Fruit fly (Drosophila melanogaster) whole organism, embryonic: Measurements from ENCODE around the gene CG13671.

Experiments
- Aef1 ChIP-seq: fragments of 200-800 bp; sonication (Bioruptor generic); IDR thresholded peaks from 3 replicates; pipeline ENCODE4 v1.3.6; 2022; ENCODE audit warnings: missing biosample characterization, missing genetic modification characterization
- Atf6 ChIP-seq: fragments of 200-800 bp; sonication (Bioruptor generic); IDR thresholded peaks from 2 replicates; pipeline ENCODE4 v1.3.6; 2022; ENCODE audit warnings: missing biosample characterization, missing genetic modification characterization
- Bgb ChIP-seq: fragments of 200-800 bp; sonication (Bioruptor generic); IDR thresholded peaks from 2 replicates; pipeline ENCODE4 v1.3.6; 2022; ENCODE audit warnings: missing biosample characterization, missing genetic modification characterization; ENCODE audit not compliant: partially characterized antibody
- CG10209 ChIP-seq: fragments of 200-800 bp; sonication (Bioruptor generic); optimal IDR thresholded peaks from 3 replicates; lab custom pipeline; 2017; ENCODE audit warnings: missing biosample characterization, mild to moderate bottlenecking, missing genetic modification characterization, missing genetic modification reagents
- CG10321 ChIP-seq: fragments of 200-800 bp; sonication (Bioruptor generic); IDR thresholded peaks from 2 replicates; pipeline ENCODE4 v1.3.6; 2022; ENCODE audit warnings: missing biosample characterization, missing genetic modification characterization
- CG12155 ChIP-seq: fragments of 200-800 bp; sonication (Bioruptor generic); optimal IDR thresholded peaks from 3 replicates; lab custom pipeline; 2016; ENCODE audit warnings: missing biosample characterization, missing genetic modification characterization
- CG13894 ChIP-seq: fragments of 200-800 bp; sonication (Bioruptor generic); optimal IDR thresholded peaks from 3 replicates; lab custom pipeline; 2018; ENCODE audit warnings: missing biosample characterization, mild to moderate bottlenecking, missing genetic modification characterization, moderate library complexity
- CG14050 ChIP-seq: fragments of 200-800 bp; sonication (Bioruptor generic); IDR thresholded peaks from 3 replicates; pipeline ENCODE4 v1.3.6; 2022; ENCODE audit warnings: missing biosample characterization, missing genetic modification characterization
- CG17186 ChIP-seq: fragments of 200-800 bp; sonication (Bioruptor generic); optimal IDR thresholded peaks from 3 replicates; lab custom pipeline; 2017; ENCODE audit warnings: missing biosample characterization, missing genetic modification reagents, missing genetic modification characterization
- CG2889 ChIP-seq: fragments of 200-800 bp; sonication (Bioruptor generic); IDR thresholded peaks from 3 replicates; pipeline ENCODE4 v1.3.6; 2022; ENCODE audit warnings: missing biosample characterization, missing genetic modification characterization
- CG30403 ChIP-seq: fragments of 200-800 bp; sonication (Bioruptor generic); optimal IDR thresholded peaks from 3 replicates; lab custom pipeline; 2016; ENCODE audit warnings: missing biosample characterization, missing genetic modification characterization
- CG31365 ChIP-seq: fragments of 200-800 bp; sonication (Bioruptor generic); optimal IDR thresholded peaks from 2 replicates; lab custom pipeline; 2018; ENCODE audit warnings: missing biosample characterization, mild to moderate bottlenecking, missing genetic modification characterization
- CG31441 ChIP-seq: fragments of 200-800 bp; sonication (Bioruptor generic); IDR thresholded peaks from 2 replicates; pipeline ENCODE4 v1.3.6; 2022; ENCODE audit warnings: missing biosample characterization, missing genetic modification characterization
- CG32532 ChIP-seq: fragments of 200-800 bp; sonication (Bioruptor generic); IDR thresholded peaks from 2 replicates; pipeline ENCODE4 v1.3.6; 2022; ENCODE audit warnings: missing biosample characterization, missing genetic modification characterization
- CG6272 ChIP-seq: fragments of 200-800 bp; sonication (Bioruptor generic); IDR thresholded peaks from 2 replicates; pipeline ENCODE4 v1.3.6; 2022; ENCODE audit warnings: missing biosample characterization, missing genetic modification characterization
- CG7357 ChIP-seq: fragments of 200-800 bp; sonication (Bioruptor generic); IDR thresholded peaks from 3 replicates; pipeline ENCODE4 v1.3.6; 2022; ENCODE audit warnings: missing biosample characterization, missing genetic modification characterization
- CG7928 ChIP-seq: fragments of 200-800 bp; sonication (Bioruptor generic); optimal IDR thresholded peaks from 2 replicates; lab custom pipeline; 2017; ENCODE audit warnings: missing biosample characterization, mild to moderate bottlenecking, missing genetic modification characterization
- CG8290 ChIP-seq, 3 experiments: fragments of 200-800 bp; sonication (Bioruptor generic); optimal IDR thresholded peaks; 2 replicates each; lab custom pipeline; 2016 to 2019; ENCODE audit warnings: missing biosample characterization in 3 of 3, missing genetic modification characterization in 3 of 3, mild to moderate bottlenecking in 2 of 3, moderate library complexity in 1 of 3
- Chrac-16 ChIP-seq: fragments of 200-800 bp; sonication (Bioruptor generic); optimal IDR thresholded peaks from 3 replicates; lab custom pipeline; 2016; ENCODE audit warnings: missing biosample characterization, missing genetic modification characterization
- E2f1 ChIP-seq: fragments of 200-800 bp; sonication (Bioruptor generic); IDR thresholded peaks from 2 replicates; pipeline ENCODE4 v1.3.6; 2022; ENCODE audit warnings: missing biosample characterization, missing genetic modification characterization
- Fer2 ChIP-seq: fragments of 200-800 bp; sonication (Bioruptor generic); optimal IDR thresholded peaks from 2 replicates; lab custom pipeline; 2018; ENCODE audit warnings: missing biosample characterization, mild to moderate bottlenecking, missing genetic modification characterization, moderate library complexity
- GATAe ChIP-seq: fragments of 200-800 bp; sonication (Bioruptor generic); conservative IDR thresholded peaks from 2 replicates; pipeline ENCODE4 v1.3.6; 2022; ENCODE audit warnings: missing biosample characterization, missing genetic modification characterization
- Hsf ChIP-seq: fragments of 200-800 bp; sonication (Bioruptor generic); optimal IDR thresholded peaks from 3 replicates; lab custom pipeline; 2016; ENCODE audit warnings: missing biosample characterization, missing genetic modification characterization
- Kr ChIP-seq: fragments of 200-800 bp; sonication (Bioruptor generic); optimal IDR thresholded peaks from 2 replicates; lab custom pipeline; 2017; ENCODE audit warnings: missing biosample characterization, mild to moderate bottlenecking, missing genetic modification characterization
- NfI ChIP-seq: fragments of 200-800 bp; sonication (Bioruptor generic); optimal IDR thresholded peaks from 3 replicates; lab custom pipeline; 2018; ENCODE audit warnings: missing biosample characterization, mild to moderate bottlenecking, missing genetic modification characterization, moderate library complexity
- chn ChIP-seq: fragments of 200-800 bp; sonication (Bioruptor generic); optimal IDR thresholded peaks from 2 replicates; lab custom pipeline; 2016; ENCODE audit warnings: missing biosample characterization, missing genetic modification characterization
- croc ChIP-seq: fragments of 200-800 bp; sonication (Bioruptor generic); conservative IDR thresholded peaks from 3 replicates; pipeline ENCODE4 v1.3.6; 2022; ENCODE audit warnings: missing biosample characterization, missing genetic modification characterization
- dmrt99B ChIP-seq: fragments of 200-800 bp; sonication (Bioruptor generic); optimal IDR thresholded peaks from 2 replicates; lab custom pipeline; 2018; ENCODE audit warnings: missing biosample characterization, mild to moderate bottlenecking, missing genetic modification characterization, moderate library complexity
- fu2 ChIP-seq: fragments of 200-800 bp; sonication (Bioruptor generic); optimal IDR thresholded peaks from 2 replicates; lab custom pipeline; 2016; ENCODE audit warnings: missing biosample characterization, missing genetic modification characterization
- gce ChIP-seq: fragments of 200-800 bp; sonication (Bioruptor generic); IDR thresholded peaks from 3 replicates; pipeline ENCODE4 v1.3.6; 2022; ENCODE audit warnings: missing biosample characterization, missing genetic modification characterization
- gfzf ChIP-seq: fragments of 200-800 bp; sonication (Bioruptor generic); optimal IDR thresholded peaks from 2 replicates; lab custom pipeline; 2016; ENCODE audit warnings: missing biosample characterization, mild to moderate bottlenecking, missing genetic modification characterization, moderate library complexity
- grau ChIP-seq: fragments of 200-800 bp; optimal IDR thresholded peaks from 3 replicates; lab custom pipeline; 2019; ENCODE audit warnings: missing biosample characterization, mild to moderate bottlenecking, missing genetic modification characterization, moderate library complexity
- hkb ChIP-seq, 2 experiments: fragments of 200-800 bp in 1 of 2; fragments of >200 bp in 1 of 2; sonication (Bioruptor generic) in 1 of 2; IDR thresholded peaks in 1 of 2; optimal IDR thresholded peaks in 1 of 2; 2 replicates each; pipeline versions ENCODE4 v1.3.6 to Lab custom; 2017 to 2022; ENCODE audit warnings: missing biosample characterization in 1 of 2, missing genetic modification characterization in 1 of 2
- hth ChIP-seq: fragments of >200 bp; optimal IDR thresholded peaks from 2 replicates; lab custom pipeline; 2017; ENCODE audit warnings: inconsistent platforms
- lmd ChIP-seq: fragments of 200-800 bp; sonication (Bioruptor generic); IDR thresholded peaks from 2 replicates; pipeline ENCODE4 v1.3.6; 2022; ENCODE audit warnings: missing biosample characterization, missing genetic modification characterization
- oc ChIP-seq: fragments of 200-800 bp; sonication (Bioruptor generic); optimal IDR thresholded peaks from 2 replicates; lab custom pipeline; 2018; ENCODE audit warnings: missing biosample characterization, mild to moderate bottlenecking, missing genetic modification characterization, moderate library complexity
- p53 ChIP-seq: fragments of 200-800 bp; sonication (Bioruptor generic); optimal IDR thresholded peaks from 2 replicates; lab custom pipeline; 2016; ENCODE audit warnings: missing biosample characterization, missing genetic modification characterization
- pb ChIP-seq: fragments of 200-800 bp; sonication (Bioruptor generic); optimal IDR thresholded peaks from 3 replicates; lab custom pipeline; 2016; ENCODE audit warnings: missing biosample characterization, missing genetic modification characterization
- pho ChIP-seq: fragments of 200-800 bp; sonication (Bioruptor generic); optimal IDR thresholded peaks from 2 replicates; lab custom pipeline; 2016; ENCODE audit warnings: missing biosample characterization, missing genetic modification characterization
- prd ChIP-seq, 3 experiments: fragments of >200 bp in 2 of 3; fragments of 200-800 bp in 1 of 3; sonication (Bioruptor generic) in 1 of 3; optimal IDR thresholded peaks in 2 of 3; IDR thresholded peaks in 1 of 3; 2 replicates in 2 of 3; 3 replicates in 1 of 3; pipeline versions ENCODE4 v1.3.6 to Lab custom; 2017 to 2022; ENCODE audit warnings: missing biosample characterization in 1 of 3, missing genetic modification characterization in 1 of 3
- row ChIP-seq: fragments of 200-800 bp; sonication (Bioruptor generic); IDR thresholded peaks from 3 replicates; pipeline ENCODE4 v1.3.6; 2022; ENCODE audit warnings: missing biosample characterization, missing genetic modification characterization
- run ChIP-seq: fragments of 200-800 bp; sonication (Bioruptor generic); optimal IDR thresholded peaks from 3 replicates; lab custom pipeline; 2018; ENCODE audit warnings: missing biosample characterization, mild to moderate bottlenecking, missing genetic modification characterization
- seq ChIP-seq: fragments of 200-800 bp; sonication (Bioruptor generic); IDR thresholded peaks from 2 replicates; pipeline ENCODE4 v1.3.6; 2022; ENCODE audit warnings: missing biosample characterization, missing genetic modification characterization
- shn ChIP-seq: fragments of 200-800 bp; sonication (Bioruptor generic); optimal IDR thresholded peaks from 3 replicates; lab custom pipeline; 2016; ENCODE audit warnings: missing biosample characterization, missing genetic modification characterization
- sisA ChIP-seq: fragments of 200-800 bp; sonication (Bioruptor generic); IDR thresholded peaks from 2 replicates; pipeline ENCODE4 v1.3.6; 2022; ENCODE audit warnings: missing biosample characterization, missing genetic modification characterization
- stwl ChIP-seq: fragments of 200-800 bp; sonication (Bioruptor generic); optimal IDR thresholded peaks from 3 replicates; lab custom pipeline; 2018; ENCODE audit warnings: missing biosample characterization, mild to moderate bottlenecking, missing genetic modification characterization, moderate library complexity
- toy ChIP-seq: fragments of 200-800 bp; sonication (Bioruptor generic); IDR thresholded peaks from 2 replicates; pipeline ENCODE4 v1.3.6; 2022; ENCODE audit warnings: missing biosample characterization, missing genetic modification characterization
- unc-4 ChIP-seq: fragments of 200-800 bp; sonication (Bioruptor generic); IDR thresholded peaks from 2 replicates; pipeline ENCODE4 v1.3.6; 2022; ENCODE audit warnings: missing biosample characterization, missing genetic modification characterization; ENCODE audit not compliant: partially characterized antibody
- usp ChIP-seq: fragments of >200 bp; optimal IDR thresholded peaks from 2 replicates; lab custom pipeline; 2017; ENCODE audit warnings: missing biosample characterization, missing genetic modification characterization
- zf30C ChIP-seq: fragments of 200-800 bp; sonication (Bioruptor generic); optimal IDR thresholded peaks from 3 replicates; lab custom pipeline; 2018; ENCODE audit warnings: missing biosample characterization, mild to moderate bottlenecking, missing genetic modification characterization

Gene CG13671

dm6 chr3L:8308891-8309352 is 9.1 kb downstream of the CG13671 start, which contains the start of gene BI-1 (continued):
- no peak for TF ChIP-seq run (tag; lab: Kevin White, UChicago)
- peak; percentile 52 for TF ChIP-seq Hsf (GFP tag; lab: Kevin White, UChicago)
- TF ChIP-seq shn (GFP tag; lab: Kevin White, UChicago), result no peak
- TF ChIP-seq E2f1, result no peak
- TF ChIP-seq oc (tag; lab: Kevin White, UChicago), result no peak
- peak; percentile 76 for TF ChIP-seq stwl (tag; lab: Kevin White, UChicago)
- no peak for TF ChIP-seq CG13894
- peak; percentile 58 for TF ChIP-seq CG12155
- TF ChIP-seq Kr (GFP tag; lab: Kevin White, UChicago), result no peak
- peak; percentile 16; the same call in 1 of the 3 replicates for TF ChIP-seq croc (GFP tag; lab: Robert Waterston, UW)
- no peak for TF ChIP-seq CG31365 (tag; lab: Kevin White, UChicago)
- TF ChIP-seq CG31441 (GFP tag; lab: Robert Waterston, UW), result no peak
- TF ChIP-seq Chrac-16 (GFP tag; lab: Kevin White, UChicago), result peak; percentile 35
- no peak for TF ChIP-seq Aef1 (GFP tag; lab: Robert Waterston, UW)
- 0 out of 2 replicates have a peak, but pooled peaks have one; percentile 16 for TF ChIP-seq CG6272 (GFP tag; lab: Robert Waterston, UW)
- no peak for TF ChIP-seq zf30C (GFP tag; lab: Kevin White, UChicago)
- TF ChIP-seq toy (GFP tag; lab: Robert Waterston, UW), result no peak
- TF ChIP-seq gfzf (GFP tag; lab: Kevin White, UChicago), result peak; percentile 15
- peak; percentile 43; the same call in 1 of the 2 replicates for TF ChIP-seq GATAe (GFP tag; lab: Robert Waterston, UW)
- TF ChIP-seq grau (tag; lab: Kevin White, UChicago), result peak; percentile 79
- TF ChIP-seq unc-4 (GFP tag; lab: Robert Waterston, UW), result no peak
- peak; percentile 43 for TF ChIP-seq CG32532 (GFP tag; lab: Robert Waterston, UW)
- TF ChIP-seq chn (GFP tag; lab: Kevin White, UChicago), result no peak
- TF ChIP-seq pho (GFP tag; lab: Kevin White, UChicago), result no peak
- peak; percentile 36 for TF ChIP-seq CG17186 (GFP tag; lab: Kevin White, UChicago)
- TF ChIP-seq dmrt99B, result no peak
- TF ChIP-seq usp (GFP tag; lab: Kevin White, UChicago), result no peak
- no peak for TF ChIP-seq p53 (GFP tag; lab: Kevin White, UChicago)
- TF ChIP-seq sisA (GFP tag; lab: Robert Waterston, UW), result no peak
- TF ChIP-seq Bgb, result no peak
- TF ChIP-seq CG14050, result no peak
- TF ChIP-seq CG7928, result peak; percentile 19
- peak; percentile 88 for TF ChIP-seq CG30403 (GFP tag; lab: Kevin White, UChicago)
- no peak for TF ChIP-seq seq (GFP tag; lab: Robert Waterston, UW)
- peak; percentile 66 for TF ChIP-seq NfI
- TF ChIP-seq gce (GFP tag; lab: Robert Waterston, UW), result no peak
- TF ChIP-seq CG8290 (GFP tag; optimal IDR thresholded peaks at IDR 0.05; lab: Kevin White, UChicago), result peak; percentile 55
- no peak for TF ChIP-seq CG8290 (tag; optimal IDR thresholded peaks at IDR 0.05; lab: Kevin White, UChicago)
- peak; percentile 82 for TF ChIP-seq hkb (optimal IDR thresholded peaks at IDR 0.05; lab: Kevin White, UChicago)
- TF ChIP-seq hkb (GFP tag; IDR thresholded peaks at IDR 0.05; lab: Robert Waterston, UW), result no peak
- no peak for TF ChIP-seq prd (optimal IDR thresholded peaks at IDR 0.05; lab: Kevin White, UChicago)
- TF ChIP-seq prd (GFP tag; IDR thresholded peaks at IDR 0.05; lab: Robert Waterston, UW), result peak; percentile 58; the same call in 2 of the 3 replicates
- no peak for TF ChIP-seq pb (GFP tag; lab: Kevin White, UChicago)
- peak; percentile 54; the same call in 1 of the 2 replicates for TF ChIP-seq lmd (GFP tag; lab: Robert Waterston, UW)
- no peak for TF ChIP-seq hth (lab: Kevin White, UChicago)
- TF ChIP-seq CG10321 (GFP tag; lab: Robert Waterston, UW), result no peak
- no peak for TF ChIP-seq CG7357
- no peak for TF ChIP-seq CG2889 (GFP tag; lab: Robert Waterston, UW)
- TF ChIP-seq Fer2, result peak; percentile 60
- TF ChIP-seq Atf6 (GFP tag; lab: Robert Waterston, UW), result no peak; the same call in 1 of the 2 replicates
- peak; percentile 94 for TF ChIP-seq row (GFP tag; lab: Robert Waterston, UW)
- no peak for TF ChIP-seq fu2 (GFP tag; lab: Kevin White, UChicago)
- TF ChIP-seq CG10209 (GFP tag; lab: Kevin White, UChicago), result peak; percentile 54
